Worm (Caenorhabditis elegans) whole organism, L2 larva: ENCODE measurements around the gene F47E1.20.

Source experiments
- aly-2 ChIP-seq: fragments of 150-350 bp; optimal IDR thresholded peaks from 2 replicates; lab custom pipeline; 2014; ENCODE audit warnings: missing biosample characterization, missing genetic modification characterization
- ama-1 ChIP-seq: fragments of 150-350 bp; optimal IDR thresholded peaks from 2 replicates; lab custom pipeline; 2018; ENCODE audit warnings: inconsistent platforms
- egl-27 ChIP-seq: sonication (generic microtip); optimal IDR thresholded peaks from 3 replicates; lab custom pipeline; 2017; ENCODE audit warnings: missing biosample characterization, missing genetic modification reagents, missing genetic modification characterization
- fos-1 ChIP-seq: fragments of 150-350 bp; optimal IDR thresholded peaks from 2 replicates; lab custom pipeline; 2014; ENCODE audit warnings: missing biosample characterization, missing genetic modification characterization
- gmeb-1 ChIP-seq: fragments of 150-350 bp; optimal IDR thresholded peaks from 2 replicates; lab custom pipeline; 2014; ENCODE audit warnings: missing biosample characterization, missing genetic modification characterization
- lin-39 ChIP-seq: fragments of 150-350 bp; optimal IDR thresholded peaks from 2 replicates; lab custom pipeline; 2014; ENCODE audit warnings: missing biosample characterization, missing genetic modification reagents, missing genetic modification characterization
- mdl-1 ChIP-seq, 2 experiments: fragments of 150-350 bp in 1 of 2; sonication (generic microtip) in 1 of 2; optimal IDR thresholded peaks; 2 replicates each; lab custom pipeline; 2017; ENCODE audit warnings: missing biosample characterization in 2 of 2, missing genetic modification characterization in 2 of 2
- nhr-77 ChIP-seq: fragments of 150-350 bp; optimal IDR thresholded peaks from 2 replicates; lab custom pipeline; 2014; ENCODE audit warnings: missing biosample characterization, missing genetic modification characterization
- sem-4 ChIP-seq: fragments of 150-350 bp; optimal IDR thresholded peaks from 2 replicates; lab custom pipeline; 2014; ENCODE audit warnings: missing biosample characterization, missing genetic modification reagents, missing genetic modification characterization
- unc-39 ChIP-seq: fragments of 150-350 bp; optimal IDR thresholded peaks from 2 replicates; lab custom pipeline; 2014; ENCODE audit warnings: missing biosample characterization, missing genetic modification characterization
- ztf-1 ChIP-seq: fragments of 200-800 bp; sonication (Bioruptor generic); conservative IDR thresholded peaks from 2 replicates; pipeline ENCODE4 v1.3.6; 2022; ENCODE audit warnings: missing genetic modification characterization, missing compliant biosample characterization
- ztf-11 ChIP-seq: sonication (generic microtip); optimal IDR thresholded peaks from 2 replicates; lab custom pipeline; 2017; ENCODE audit warnings: missing biosample characterization, missing genetic modification characterization

DNA sequence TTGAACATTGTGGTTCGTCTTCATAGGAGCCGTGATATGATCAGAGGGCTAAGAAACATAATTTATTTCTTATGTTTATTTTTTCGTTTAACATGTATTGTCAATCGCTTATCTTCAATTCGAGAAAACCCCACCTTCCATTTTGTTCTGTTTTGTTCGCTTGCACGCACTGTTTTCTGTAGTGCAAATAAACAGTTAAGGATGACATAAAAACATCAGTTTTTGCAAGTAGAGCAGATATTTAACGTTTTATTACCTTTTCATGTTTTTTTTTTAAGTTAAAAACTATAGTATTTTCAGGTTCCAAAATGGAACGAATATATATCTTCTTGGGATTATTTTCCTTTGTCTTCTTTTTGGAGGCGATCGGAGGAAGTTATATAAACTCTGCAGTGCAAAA, 8.6 kb downstream of the F47E1.20 start, which contains the start of gene F47E1.2:
- TF ChIP-seq unc-39 (tag; lab: Kevin White, UChicago): no peak
- TF ChIP-seq fos-1 (tag; lab: Kevin White, UChicago): no peak
- TF ChIP-seq gmeb-1 (tag; lab: Kevin White, UChicago): no peak
- TF ChIP-seq egl-27 (tag; lab: Kevin White, UChicago): no peak
- no peak for TF ChIP-seq ama-1
- no peak for TF ChIP-seq lin-39 (tag; lab: Kevin White, UChicago)
- TF ChIP-seq ztf-1: no peak
- TF ChIP-seq aly-2 (tag; lab: Kevin White, UChicago): no peak
- no peak for TF ChIP-seq mdl-1 (tag; optimal IDR thresholded peaks at IDR 0.05; lab: Kevin White, UChicago)
- TF ChIP-seq ztf-11 (tag; lab: Kevin White, UChicago): no peak
- no peak for TF ChIP-seq nhr-77 (tag; lab: Kevin White, UChicago)
- TF ChIP-seq sem-4 (tag; lab: Kevin White, UChicago): no peak
